Worm (Caenorhabditis elegans) whole organism, early embryonic: ENCODE results near the gene F38G1.3.
A peak's percentile ranks its signal among the peaks of the same experiment; 100 is the strongest.

Experiments
- B0310.2 ChIP-seq: sonication (generic microtip); optimal IDR thresholded peaks from 2 replicates; lab custom pipeline; 2016; ENCODE audit warnings: mild to moderate bottlenecking, missing genetic modification characterization, missing compliant biosample characterization
- F13C5.2 ChIP-seq: sonication (generic microtip); optimal IDR thresholded peaks from 2 replicates; lab custom pipeline; 2017; ENCODE audit warnings: mild to moderate bottlenecking, missing genetic modification characterization, inconsistent platforms, missing compliant biosample characterization
- aly-1 ChIP-seq: sonication (generic microtip); optimal IDR thresholded peaks from 2 replicates; lab custom pipeline; 2016; ENCODE audit warnings: missing genetic modification characterization, missing compliant biosample characterization
- ama-1 ChIP-seq: fragments of 150-350 bp; optimal IDR thresholded peaks from 2 replicates; lab custom pipeline; 2014
- ceh-13 ChIP-seq: fragments of 200-800 bp; sonication (Bioruptor generic); optimal IDR thresholded peaks from 2 replicates; lab custom pipeline; 2018; ENCODE audit warnings: mild to moderate bottlenecking, missing genetic modification characterization, missing compliant biosample characterization
- ceh-36 ChIP-seq: sonication (generic microtip); optimal IDR thresholded peaks from 2 replicates; lab custom pipeline; 2016; ENCODE audit warnings: missing genetic modification characterization, inconsistent platforms, missing compliant biosample characterization
- ets-7 ChIP-seq: sonication (generic microtip); optimal IDR thresholded peaks from 2 replicates; lab custom pipeline; 2016; ENCODE audit warnings: missing genotype, missing genetic modification characterization, missing compliant biosample characterization
- flt-1 ChIP-seq: fragments of 200-800 bp; sonication (Bioruptor generic); IDR thresholded peaks from 2 replicates; pipeline ENCODE4 v1.3.6; 2022; ENCODE audit warnings: missing genetic modification characterization, missing compliant biosample characterization
- hmbx-1 ChIP-seq: sonication (generic microtip); optimal IDR thresholded peaks from 2 replicates; lab custom pipeline; 2016; ENCODE audit warnings: mild to moderate bottlenecking, missing genetic modification characterization, missing compliant biosample characterization
- hmg-4 ChIP-seq: fragments of 200-800 bp; sonication (Bioruptor generic); optimal IDR thresholded peaks from 2 replicates; lab custom pipeline; 2018; ENCODE audit warnings: mild to moderate bottlenecking, missing genetic modification characterization, missing compliant biosample characterization
- hnd-1 ChIP-seq: sonication (generic microtip); optimal IDR thresholded peaks from 2 replicates; lab custom pipeline; 2016; ENCODE audit warnings: missing genetic modification characterization, missing compliant biosample characterization
- pes-1 ChIP-seq: fragments of 200-800 bp; sonication (Bioruptor generic); IDR thresholded peaks from 2 replicates; pipeline ENCODE4 v1.3.6; 2022; ENCODE audit warnings: missing genetic modification reagents, missing genetic modification characterization, missing compliant biosample characterization
- scrt-1 ChIP-seq: fragments of 200-800 bp; sonication (Bioruptor generic); IDR thresholded peaks from 2 replicates; pipeline ENCODE4 v1.3.6; 2022; ENCODE audit warnings: missing genetic modification characterization, missing compliant biosample characterization
- sea-1 ChIP-seq: fragments of 200-800 bp; sonication (Bioruptor generic); conservative IDR thresholded peaks from 2 replicates; pipeline ENCODE4 v1.3.6; 2022; ENCODE audit warnings: missing genetic modification characterization, missing compliant biosample characterization
- tbx-11 ChIP-seq: fragments of 200-800 bp; sonication (Bioruptor generic); IDR thresholded peaks from 2 replicates; pipeline ENCODE4 v1.3.6; 2022; ENCODE audit warnings: missing genetic modification characterization, missing compliant biosample characterization
- tbx-37 ChIP-seq: fragments of 200-800 bp; sonication (Bioruptor generic); conservative IDR thresholded peaks from 2 replicates; pipeline ENCODE4 v1.3.6; 2022; ENCODE audit warnings: missing genetic modification reagents, missing genetic modification characterization, missing compliant biosample characterization
- tra-4 ChIP-seq: sonication (generic microtip); optimal IDR thresholded peaks from 2 replicates; lab custom pipeline; 2017; ENCODE audit warnings: missing genetic modification characterization, missing compliant biosample characterization

F38G1.3 gene

ce11 chrX:457139-457802 lies 19.1 kb upstream of the F38G1.3 start, which contains the start of gene abu-12:
abu-12 (minus strand) TSS chrX:457610.
- no peak for TF ChIP-seq hnd-1
- TF ChIP-seq hmg-4 = no peak
- no peak for TF ChIP-seq B0310.2 (tag; lab: Kevin White, UChicago)

- TF ChIP-seq ceh-13 (no peak), aly-1 (tag; lab: Kevin White, UChicago) (no peak), tbx-11 (GFP tag; lab: Robert Waterston, UW) (no peak), scrt-1 (GFP tag; lab: Robert Waterston, UW) (no peak), hmg-4 (no peak), ceh-36 (tag; lab: Kevin White, UChicago) (no peak), tra-4 (no peak), sea-1 (no peak), B0310.2 (tag; lab: Kevin White, UChicago) (no peak), tbx-37 (GFP tag; lab: Robert Waterston, UW) (no peak)
Observed at ce11 chrX:459316-459715, 17.0 kb upstream of the F38G1.3 start.

ce11 chrX:460351-460750 lies 16.0 kb upstream of the F38G1.3 start, which contains the start of gene aagr-4:
aagr-4 (plus strand) TSS chrX:460651.
- TF ChIP-seq B0310.2 (tag; lab: Kevin White, UChicago) (no peak), scrt-1 (GFP tag; lab: Robert Waterston, UW) (no peak), tbx-11 (GFP tag; lab: Robert Waterston, UW) (no peak), hmbx-1 (no peak), hmg-4 (no peak), ceh-13 (no peak), ama-1 (lab: Kevin White, UChicago) (no peak), tra-4 (no peak), F13C5.2 (tag; lab: Kevin White, UChicago) (no peak), ceh-36 (tag; lab: Kevin White, UChicago) (no peak), sea-1 (no peak)

ce11 chrX:461623-462022 lies 14.7 kb upstream of the F38G1.3 start:
- TF ChIP-seq aly-1 (tag; lab: Kevin White, UChicago) = no peak
- no peak for TF ChIP-seq hmg-4
- TF ChIP-seq flt-1 (GFP tag; lab: Robert Waterston, UW) = no peak
- no peak; the same call in 1 of the 2 replicates for TF ChIP-seq pes-1
- TF ChIP-seq ets-7 = no peak
- no peak for TF ChIP-seq hnd-1
- TF ChIP-seq ceh-13 = no peak
- TF ChIP-seq scrt-1 (GFP tag; lab: Robert Waterston, UW) = no peak
- no peak for TF ChIP-seq sea-1

ce11 chrX:465931-466330 lies 10.4 kb upstream of the F38G1.3 start:
- TF ChIP-seq flt-1 (GFP tag; lab: Robert Waterston, UW) (peak; percentile 35; the same call in 1 of the 2 replicates), pes-1 (peak; percentile 54), tbx-37 (GFP tag; lab: Robert Waterston, UW) (peak; percentile 45; the same call in 1 of the 2 replicates), sea-1 (0 out of 2 replicates have a peak, but pooled peaks have one; percentile 53), scrt-1 (GFP tag; lab: Robert Waterston, UW) (peak; percentile 53; the same call in 1 of the 2 replicates)

- no peak for TF ChIP-seq tra-4
- TF ChIP-seq aly-1 (tag; lab: Kevin White, UChicago) = no peak
- no peak for TF ChIP-seq pes-1
- TF ChIP-seq B0310.2 (tag; lab: Kevin White, UChicago) = no peak
- no peak for TF ChIP-seq flt-1 (GFP tag; lab: Robert Waterston, UW)
- TF ChIP-seq hmg-4 = no peak
- no peak for TF ChIP-seq ama-1 (lab: Kevin White, UChicago)
- TF ChIP-seq tbx-37 (GFP tag; lab: Robert Waterston, UW) = no peak
- no peak for TF ChIP-seq hnd-1
- TF ChIP-seq F13C5.2 (tag; lab: Kevin White, UChicago) = no peak
- TF ChIP-seq ceh-13 = no peak
- no peak for TF ChIP-seq ceh-36 (tag; lab: Kevin White, UChicago)
- no peak for TF ChIP-seq hmbx-1
- no peak for TF ChIP-seq sea-1
- TF ChIP-seq scrt-1 (GFP tag; lab: Robert Waterston, UW) = no peak
- TF ChIP-seq tbx-11 (GFP tag; lab: Robert Waterston, UW) = no peak
- no peak for TF ChIP-seq ets-7
Observed at ce11 chrX:467338-467823, 9.0 kb upstream of the F38G1.3 start.

ce11 chrX:481150-481549 lies 4.8 kb downstream of the F38G1.3 start, which contains the start of gene che-2:
che-2 (plus strand) TSS chrX:481450.
- TF ChIP-seq hmbx-1 (no peak), tbx-11 (GFP tag; lab: Robert Waterston, UW) (no peak), scrt-1 (GFP tag; lab: Robert Waterston, UW) (no peak), hnd-1 (no peak), aly-1 (tag; lab: Kevin White, UChicago) (no peak), tra-4 (no peak), hmg-4 (no peak), ceh-36 (tag; lab: Kevin White, UChicago) (no peak), ets-7 (no peak), F13C5.2 (tag; lab: Kevin White, UChicago) (no peak), sea-1 (no peak), flt-1 (GFP tag; lab: Robert Waterston, UW) (no peak), pes-1 (no peak), tbx-37 (GFP tag; lab: Robert Waterston, UW) (no peak), ceh-13 (no peak), B0310.2 (tag; lab: Kevin White, UChicago) (no peak), ama-1 (lab: Kevin White, UChicago) (no peak)

- TF ChIP-seq hmg-4 = no peak
- no peak for TF ChIP-seq B0310.2 (tag; lab: Kevin White, UChicago)
- no peak for TF ChIP-seq aly-1 (tag; lab: Kevin White, UChicago)
- TF ChIP-seq F13C5.2 (tag; lab: Kevin White, UChicago) = no peak
- TF ChIP-seq flt-1 (GFP tag; lab: Robert Waterston, UW) = no peak
- no peak for TF ChIP-seq scrt-1 (GFP tag; lab: Robert Waterston, UW)
- no peak for TF ChIP-seq sea-1
- no peak for TF ChIP-seq ceh-36 (tag; lab: Kevin White, UChicago)
- no peak for TF ChIP-seq ama-1 (lab: Kevin White, UChicago)
- no peak for TF ChIP-seq hmbx-1
- no peak for TF ChIP-seq ceh-13
- TF ChIP-seq pes-1 = no peak
Observed at ce11 chrX:487669-488068, 11.3 kb downstream of the F38G1.3 start.
